Fruit fly (Drosophila melanogaster) whole organism: ENCODE data around the gene dbe.

Experiments
- CG8478 ChIP-seq: fragments of >200 bp; optimal IDR thresholded peaks from 2 replicates; lab custom pipeline; 2018; ENCODE audit warnings: inconsistent platforms
- Dll ChIP-seq: fragments of >200 bp; optimal IDR thresholded peaks from 2 replicates; lab custom pipeline; 2017
- pan ChIP-seq: fragments of >200 bp; optimal IDR thresholded peaks from 2 replicates; lab custom pipeline; 2017
- usp ChIP-seq: fragments of >200 bp; optimal IDR thresholded peaks from 2 replicates; lab custom pipeline; 2017; ENCODE audit warnings: missing biosample characterization, missing genetic modification characterization, mixed read lengths

DNA sequence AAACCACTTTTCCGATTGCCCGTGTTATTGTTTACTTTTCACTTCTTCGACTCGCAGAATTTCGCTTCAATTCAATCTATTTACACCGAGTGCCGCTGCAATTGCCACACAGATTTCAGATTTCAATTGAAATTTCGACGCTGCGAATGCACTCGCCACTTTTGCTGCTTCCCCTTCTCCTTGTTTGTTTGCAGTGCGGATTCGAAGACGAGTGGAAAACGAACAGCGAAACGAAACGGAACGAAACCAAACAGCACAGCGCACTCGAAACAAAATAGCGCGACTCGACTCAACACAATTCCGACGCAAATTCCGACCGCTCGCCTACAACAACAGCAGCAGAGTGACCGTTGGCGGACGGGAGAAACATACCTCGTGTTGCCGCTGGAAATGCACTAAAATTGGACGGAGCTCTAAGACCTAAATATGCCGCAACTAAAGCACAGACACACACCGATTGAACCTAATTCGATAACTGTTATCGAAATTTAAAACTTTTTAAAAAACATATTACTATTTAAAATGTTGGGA, 18.9 kb downstream of the dbe start, which contains the start of gene drongo:
- no peak for TF ChIP-seq pan
- no peak for TF ChIP-seq Dll (lab: Kevin White, UChicago)
- TF ChIP-seq CG8478 (lab: Kevin White, UChicago): no peak
- no peak for TF ChIP-seq usp
